Worm (Caenorhabditis elegans): ENCODE results near the gene C23F12.4.

The C23F12.4 gene

ce11 chrX:9372987-9373386, 14.2 kb upstream of the C23F12.4 start (continued):
- TF ChIP-seq ceh-63 (GFP tag; optimal IDR thresholded peaks at IDR 0.05) (no peak), irx-1 (tag; optimal IDR thresholded peaks at IDR 0.05) (peak; percentile 37), lin-13 (GFP tag; optimal IDR thresholded peaks at IDR 0.05) (no peak), mef-2 (tag; optimal IDR thresholded peaks at IDR 0.05) (no peak), pax-3 (tag; optimal IDR thresholded peaks at IDR 0.05) (no peak), lin-15B (tag; optimal IDR thresholded peaks at IDR 0.05) (no peak), nhr-237 (tag; optimal IDR thresholded peaks at IDR 0.05) (no peak), ztf-4 (tag; optimal IDR thresholded peaks at IDR 0.05) (no peak), nhr-85 (tag) (peak; percentile 63), efl-1 (optimal IDR thresholded peaks at IDR 0.05) (no peak), efl-1 (GFP tag; optimal IDR thresholded peaks at IDR 0.05 in 1 of 2) (no peak), isw-1 (GFP tag; IDR thresholded peaks at IDR 0.05) (no peak), nhr-19 (GFP tag; conservative IDR thresholded peaks at IDR 0.05) (peak; percentile 63), fkh-8 (tag; optimal IDR thresholded peaks at IDR 0.05) (peak; percentile 9), egl-27 (tag; optimal IDR thresholded peaks at IDR 0.05) (no peak), swsn-7 (tag; optimal IDR thresholded peaks at IDR 0.05) (peak; percentile 36), nhr-84 (tag; optimal IDR thresholded peaks at IDR 0.05) (no peak), mdl-1 (tag; optimal IDR thresholded peaks at IDR 0.05) (peak in 1 of 2 experiments; percentile 53), nhr-71 (tag; optimal IDR thresholded peaks at IDR 0.05) (peak; percentile 64), nhr-20 (tag; optimal IDR thresholded peaks at IDR 0.05) (peak; percentile 55), C16A3.4 (tag; optimal IDR thresholded peaks at IDR 0.05) (no peak), unc-30 (tag; optimal IDR thresholded peaks at IDR 0.05) (no peak), ztf-11 (tag; optimal IDR thresholded peaks at IDR 0.05) (peak in 1 of 2 experiments; percentile 18), jun-1 (tag; optimal IDR thresholded peaks at IDR 0.05) (no peak), blmp-1 (tag; optimal IDR thresholded peaks at IDR 0.05) (no peak), lin-39 (tag; optimal IDR thresholded peaks at IDR 0.05) (no peak), C04F5.9 (tag; optimal IDR thresholded peaks at IDR 0.05) (no peak), C34B4.2 (tag; optimal IDR thresholded peaks at IDR 0.05) (no peak), zip-4 (GFP tag; optimal IDR thresholded peaks at IDR 0.05) (peak; percentile 16), ets-5 (GFP tag; IDR thresholded peaks at IDR 0.05) (no peak), grh-1 (GFP tag; IDR thresholded peaks at IDR 0.05) (no peak), snu-23 (GFP tag; optimal IDR thresholded peaks at IDR 0.05) (peak; percentile 69), sptf-1 (tag; optimal IDR thresholded peaks at IDR 0.05) (no peak), nhr-12 (tag; optimal IDR thresholded peaks at IDR 0.05) (no peak), zag-1 (tag; optimal IDR thresholded peaks at IDR 0.05) (no peak), unc-130 (tag; optimal IDR thresholded peaks at IDR 0.05) (no peak), ces-1 (GFP tag; optimal IDR thresholded peaks at IDR 0.05) (no peak), Y116A8C.19 (tag; optimal IDR thresholded peaks at IDR 0.05; ENCODE audit: borderline replicate concordance) (no peak), elt-2 (tag; optimal IDR thresholded peaks at IDR 0.05) (no peak), lir-3 (tag; optimal IDR thresholded peaks at IDR 0.05; ENCODE audit: poor library complexity) (peak; percentile 49), fos-1 (tag; optimal IDR thresholded peaks at IDR 0.05) (no peak), egl-13 (tag; optimal IDR thresholded peaks at IDR 0.05) (no peak), xbp-1 (tag; optimal IDR thresholded peaks at IDR 0.05) (peak; percentile 41), nhr-47 (tag; optimal IDR thresholded peaks at IDR 0.05) (peak; percentile 61), nhr-11 (tag; optimal IDR thresholded peaks at IDR 0.05) (no peak), skn-1 (tag; optimal IDR thresholded peaks at IDR 0.05) (no peak), ceh-8 (GFP tag; optimal IDR thresholded peaks at IDR 0.05) (no peak), pag-3 (tag; optimal IDR thresholded peaks at IDR 0.05; ENCODE audit: borderline replicate concordance, insufficient read depth) (no peak), aha-1 (tag; optimal IDR thresholded peaks at IDR 0.05) (no peak), mab-9 (GFP tag; IDR thresholded peaks at IDR 0.05) (no peak), ama-1 (optimal IDR thresholded peaks at IDR 0.05) (no peak), rnt-1 (tag; optimal IDR thresholded peaks at IDR 0.05) (peak; percentile 69), mep-1 (tag; optimal IDR thresholded peaks at IDR 0.05) (peak; percentile 46), hlh-17 (GFP tag; optimal IDR thresholded peaks at IDR 0.05; ENCODE audit: borderline replicate concordance) (no peak), unc-86 (tag; optimal IDR thresholded peaks at IDR 0.05) (no peak)

All from whole organism, L1 larva.